Fruit fly (Drosophila melanogaster) whole organism, adult: ENCODE measurements around the gene twin.

ENCODE experiments used
- CG12768 ChIP-seq: fragments of 200-800 bp; sonication (Bioruptor generic); optimal IDR thresholded peaks from 2 replicates; lab custom pipeline; 2017; ENCODE audit warnings: missing biosample characterization, missing genetic modification characterization, mild to moderate bottlenecking, moderate library complexity, missing genetic modification reagents
- CG14711 ChIP-seq: fragments of 200-800 bp; sonication (Bioruptor generic); optimal IDR thresholded peaks from 2 replicates; lab custom pipeline; 2018; ENCODE audit warnings: missing biosample characterization, mild to moderate bottlenecking, missing genetic modification characterization, moderate library complexity
- CG1620 ChIP-seq: fragments of 200-800 bp; sonication (Bioruptor generic); optimal IDR thresholded peaks from 2 replicates; lab custom pipeline; 2016; ENCODE audit warnings: missing biosample characterization, missing genetic modification characterization
- CG33017 ChIP-seq: fragments of 200-800 bp; sonication (Bioruptor generic); optimal IDR thresholded peaks from 2 replicates; lab custom pipeline; 2018; ENCODE audit warnings: missing biosample characterization, mild to moderate bottlenecking, missing genetic modification characterization, moderate library complexity
- CG7045 ChIP-seq: fragments of 200-800 bp; sonication (Bioruptor generic); optimal IDR thresholded peaks from 2 replicates; lab custom pipeline; 2017; ENCODE audit warnings: missing biosample characterization, mild to moderate bottlenecking, missing genetic modification characterization
- CG7101 ChIP-seq: fragments of 200-800 bp; sonication (Bioruptor generic); optimal IDR thresholded peaks from 2 replicates; lab custom pipeline; 2018; ENCODE audit warnings: missing biosample characterization, mild to moderate bottlenecking, missing genetic modification characterization, moderate library complexity
- Clk ChIP-seq: fragments of 200-800 bp; sonication (Bioruptor generic); optimal IDR thresholded peaks from 2 replicates; lab custom pipeline; 2017; ENCODE audit warnings: missing biosample characterization, missing genetic modification characterization
- Hr96 ChIP-seq: fragments of 200-800 bp; sonication (Bioruptor generic); optimal IDR thresholded peaks from 2 replicates; lab custom pipeline; 2016; ENCODE audit warnings: missing biosample characterization, missing genetic modification characterization
- cic ChIP-seq: fragments of 200-800 bp; sonication (Bioruptor generic); optimal IDR thresholded peaks from 2 replicates; lab custom pipeline; 2017; ENCODE audit warnings: missing biosample characterization, mild to moderate bottlenecking, missing genetic modification characterization, moderate library complexity
- cnc ChIP-seq, 2 experiments: fragments of >200 bp; optimal IDR thresholded peaks; 2 replicates each; lab custom pipeline; 2017
- kay ChIP-seq: fragments of 200-800 bp; sonication (Bioruptor generic); peaks from one replicate; lab custom pipeline; 2016; ENCODE audit warnings: missing biosample characterization, missing genetic modification characterization, borderline replicate concordance
- ovo ChIP-seq: fragments of 200-800 bp; sonication (Bioruptor generic); optimal IDR thresholded peaks from 2 replicates; lab custom pipeline; 2016; ENCODE audit warnings: missing biosample characterization, missing genetic modification characterization
- pad ChIP-seq: fragments of 200-800 bp; sonication (Bioruptor generic); optimal IDR thresholded peaks from 3 replicates; lab custom pipeline; 2017; ENCODE audit warnings: missing biosample characterization, missing genetic modification characterization, mild to moderate bottlenecking, moderate library complexity, missing genetic modification reagents
- toe ChIP-seq: fragments of 200-800 bp; sonication (Bioruptor generic); optimal IDR thresholded peaks from 2 replicates; lab custom pipeline; 2016; ENCODE audit warnings: missing biosample characterization, missing genetic modification characterization

- no peak for TF ChIP-seq CG14711 (tag; lab: Kevin White, UChicago)
- no peak for TF ChIP-seq cic
- TF ChIP-seq pad: no peak
- TF ChIP-seq kay: no peak
- no peak for TF ChIP-seq cnc (optimal IDR thresholded peaks at IDR 0.05; lab: Kevin White, UChicago)
- TF ChIP-seq toe (GFP tag; lab: Kevin White, UChicago): no peak
- no peak for TF ChIP-seq CG7045 (GFP tag; lab: Kevin White, UChicago)
- TF ChIP-seq Hr96 (GFP tag; lab: Kevin White, UChicago): no peak
- TF ChIP-seq CG12768 (GFP tag; lab: Kevin White, UChicago): no peak
- TF ChIP-seq ovo (GFP tag; lab: Kevin White, UChicago): no peak
- TF ChIP-seq CG1620 (GFP tag; lab: Kevin White, UChicago): no peak
- TF ChIP-seq Clk (GFP tag; lab: Kevin White, UChicago): no peak
- no peak for TF ChIP-seq CG33017 (tag; lab: Kevin White, UChicago)
- TF ChIP-seq CG7101 (tag; lab: Kevin White, UChicago): no peak
These were observed 19.0 kb downstream of the twin start for dm6 chr3R:24202723-24203122.
